Worm (Caenorhabditis elegans): ENCODE results near the gene nlt-1.

Gene nlt-1

ce11 chrII:9980077-9980631, 20.8 kb downstream of the nlt-1 start, which contains the start of gene ZK892.6:
TSS of gene ZK892.6 (minus strand) at chrII:9980127.
- TF ChIP-seq rnt-1 (tag; optimal IDR thresholded peaks at IDR 0.05) (no peak), ets-5 (GFP tag; IDR thresholded peaks at IDR 0.05) (no peak), vab-15 (tag; optimal IDR thresholded peaks at IDR 0.05) (no peak), ztf-11 (tag; optimal IDR thresholded peaks at IDR 0.05) (no peak), unc-62 (GFP tag; optimal IDR thresholded peaks at IDR 0.05) (no peak), sup-37 (GFP tag; optimal IDR thresholded peaks at IDR 0.05) (no peak), swsn-7 (tag; optimal IDR thresholded peaks at IDR 0.05) (no peak), nhr-19 (GFP tag; conservative IDR thresholded peaks at IDR 0.05) (no peak), ceh-90 (tag; optimal IDR thresholded peaks at IDR 0.05) (no peak), mdl-1 (tag; optimal IDR thresholded peaks at IDR 0.05) (no peak), ceh-82 (tag; optimal IDR thresholded peaks at IDR 0.05) (no peak), unc-130 (tag; optimal IDR thresholded peaks at IDR 0.05) (no peak), dpl-1 (GFP tag; optimal IDR thresholded peaks at IDR 0.05) (no peak), mef-2 (tag; optimal IDR thresholded peaks at IDR 0.05) (no peak), efl-1 (optimal IDR thresholded peaks at IDR 0.05) (no peak), efl-1 (GFP tag; optimal IDR thresholded peaks at IDR 0.05 in 1 of 2) (no peak), nhr-85 (tag) (no peak), hlh-17 (GFP tag; optimal IDR thresholded peaks at IDR 0.05; ENCODE audit: borderline replicate concordance) (no peak), zip-4 (GFP tag; optimal IDR thresholded peaks at IDR 0.05) (no peak)

DNA sequence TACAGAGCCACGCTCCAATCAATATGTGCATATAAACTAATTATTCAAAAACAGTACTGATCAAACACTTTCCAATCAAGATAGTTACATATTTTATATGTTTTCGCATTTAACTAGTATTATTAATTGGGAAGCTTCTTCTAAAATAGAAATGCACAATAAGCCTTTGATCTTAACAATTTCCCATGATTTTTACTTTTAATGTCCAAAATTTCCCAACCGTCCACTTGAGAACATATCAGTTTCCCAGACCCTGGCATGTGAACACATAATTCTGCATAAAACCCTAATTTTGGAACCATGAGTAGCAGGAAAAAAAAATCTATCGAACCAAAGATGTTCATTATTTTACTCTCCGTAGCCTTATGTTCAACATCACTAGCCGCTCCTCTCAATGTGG, 24.5 kb downstream of the nlt-1 start, which contains the start of gene R53.8:
TSS of gene R53.8 (plus strand) at position 301 of the 400 bp plus-strand sequence.
- TF ChIP-seq nhr-19 (GFP tag; conservative IDR thresholded peaks at IDR 0.05) (no peak), xbp-1 (tag; optimal IDR thresholded peaks at IDR 0.05) (no peak), C16A3.4 (tag; optimal IDR thresholded peaks at IDR 0.05) (no peak), pax-3 (tag; optimal IDR thresholded peaks at IDR 0.05) (no peak), elt-2 (tag; optimal IDR thresholded peaks at IDR 0.05) (no peak), unc-98 (GFP tag; IDR thresholded peaks at IDR 0.05) (no peak), C04F5.9 (tag; optimal IDR thresholded peaks at IDR 0.05) (no peak), F16B12.6 (tag; optimal IDR thresholded peaks at IDR 0.05) (no peak), pqm-1 (tag; optimal IDR thresholded peaks at IDR 0.05) (no peak), zag-1 (tag; optimal IDR thresholded peaks at IDR 0.05) (no peak), nhr-12 (tag; optimal IDR thresholded peaks at IDR 0.05) (no peak), nhr-47 (tag; optimal IDR thresholded peaks at IDR 0.05) (no peak), aha-1 (tag; optimal IDR thresholded peaks at IDR 0.05) (no peak), fkh-10 (GFP tag; optimal IDR thresholded peaks at IDR 0.05) (no peak), ces-1 (GFP tag; optimal IDR thresholded peaks at IDR 0.05) (no peak), ceh-90 (tag; optimal IDR thresholded peaks at IDR 0.05) (no peak)

- TF ChIP-seq snpc-4 (tag; optimal IDR thresholded peaks at IDR 0.05) (peak; percentile 41), nhr-71 (tag; optimal IDR thresholded peaks at IDR 0.05) (peak; percentile 96), pag-3 (tag; optimal IDR thresholded peaks at IDR 0.05; ENCODE audit: borderline replicate concordance, insufficient read depth) (no peak), efl-3 (GFP tag; optimal IDR thresholded peaks at IDR 0.05) (no peak), ceh-88 (GFP tag; IDR thresholded peaks at IDR 0.05) (peak; percentile 37; the same call in 1 of the 2 replicates), dpl-1 (GFP tag; optimal IDR thresholded peaks at IDR 0.05) (peak; percentile 59 to 66 (median 62)), lin-35 (GFP tag; optimal IDR thresholded peaks at IDR 0.05) (peak; percentile 72 to 88), zag-1 (tag; optimal IDR thresholded peaks at IDR 0.05) (no peak), elt-3 (tag; optimal IDR thresholded peaks at IDR 0.05) (peak in 5 of 6 experiments; percentile 36 to 86 (median 56)), lsy-2 (tag; optimal IDR thresholded peaks at IDR 0.05) (peak; percentile 78 to 89), nhr-19 (GFP tag; conservative IDR thresholded peaks at IDR 0.05) (peak; percentile 82), fkh-4 (tag; optimal IDR thresholded peaks at IDR 0.05; ENCODE audit: borderline replicate concordance) (no peak), egl-27 (tag; optimal IDR thresholded peaks at IDR 0.05) (peak; percentile 28 to 72), skn-1 (tag; optimal IDR thresholded peaks at IDR 0.05) (peak; percentile 90), grh-1 (GFP tag; IDR thresholded peaks at IDR 0.05) (peak; percentile 88), irx-1 (tag; optimal IDR thresholded peaks at IDR 0.05) (peak; percentile 66), lin-13 (GFP tag; optimal IDR thresholded peaks at IDR 0.05) (peak; percentile 88), tbx-2 (tag; optimal IDR thresholded peaks at IDR 0.05) (peak; percentile 92), fos-1 (tag; optimal IDR thresholded peaks at IDR 0.05) (peak; percentile 67), ceh-82 (tag; optimal IDR thresholded peaks at IDR 0.05) (peak; percentile 59 to 74 (median 72)), mep-1 (tag; optimal IDR thresholded peaks at IDR 0.05) (peak; percentile 72)
These were observed 26.0 kb downstream of the nlt-1 start, which contains the start of gene aakg-5 for ce11 chrII:9974967-9975366. TSS of gene aakg-5 (minus strand) at chrII:9975125.

Data from whole organism, L1 larva.